Worm (Caenorhabditis elegans) whole organism, young adult: Measurements from ENCODE around the gene C12D5.3.

Experiments
- B0019.2 ChIP-seq: fragments of 200-800 bp; sonication (Bioruptor generic); conservative IDR thresholded peaks from 2 replicates; pipeline ENCODE4 v1.3.6; 2022; ENCODE audit warnings: missing genetic modification reagents, missing genetic modification characterization, missing compliant biosample characterization
- B0035.1 ChIP-seq: sonication (generic microtip); optimal IDR thresholded peaks from 2 replicates; lab custom pipeline; 2016; ENCODE audit warnings: missing genetic modification characterization, mild to moderate bottlenecking, missing compliant biosample characterization, missing genotype, missing genetic modification reagents
- B0261.1 ChIP-seq: sonication (generic microtip); optimal IDR thresholded peaks from 2 replicates; lab custom pipeline; 2016; ENCODE audit warnings: mild to moderate bottlenecking, missing genetic modification characterization, moderate library complexity, missing compliant biosample characterization
- C17E4.6 ChIP-seq: fragments of 200-800 bp; sonication (Bioruptor generic); IDR thresholded peaks from 2 replicates; pipeline ENCODE4 v1.3.6; 2022; ENCODE audit warnings: missing genetic modification reagents, missing genetic modification characterization, missing compliant biosample characterization
- F49E8.2 ChIP-seq: sonication (generic microtip); optimal IDR thresholded peaks from 3 replicates; lab custom pipeline; 2017; ENCODE audit warnings: missing genetic modification characterization, mild to moderate bottlenecking, missing compliant biosample characterization, antibody characterized with exemption, moderate library complexity; ENCODE audit not compliant: insufficient read depth
- F52B5.7 ChIP-seq: sonication (generic microtip); optimal IDR thresholded peaks from 2 replicates; lab custom pipeline; 2016; ENCODE audit warnings: mild to moderate bottlenecking, missing genetic modification characterization, missing compliant biosample characterization
- Y53F4B.3 ChIP-seq: fragments of 200-800 bp; sonication (Bioruptor generic); IDR thresholded peaks from 2 replicates; pipeline ENCODE4 v1.3.6; 2022; ENCODE audit warnings: missing genetic modification reagents, missing genetic modification characterization, missing compliant biosample characterization
- Y53G8AR.9 ChIP-seq: fragments of 200-800 bp; sonication (Bioruptor generic); conservative IDR thresholded peaks from 2 replicates; pipeline ENCODE4 v1.3.6; 2022; ENCODE audit warnings: missing genetic modification reagents, missing genetic modification characterization, missing compliant biosample characterization
- Y67H2A.10 ChIP-seq: fragments of 200-800 bp; sonication (Bioruptor generic); conservative IDR thresholded peaks from 2 replicates; pipeline ENCODE4 v1.3.6; 2022; ENCODE audit warnings: missing genetic modification reagents, missing genetic modification characterization, missing compliant biosample characterization
- akir-1 ChIP-seq: fragments of 200-800 bp; sonication (Bioruptor generic); optimal IDR thresholded peaks from 2 replicates; lab custom pipeline; 2018; ENCODE audit warnings: mild to moderate bottlenecking, missing genetic modification characterization, moderate library complexity, missing compliant biosample characterization
- aptf-2 ChIP-seq: fragments of 200-800 bp; sonication (Bioruptor generic); conservative IDR thresholded peaks from 2 replicates; pipeline ENCODE4 v1.3.6; 2022; ENCODE audit warnings: missing genetic modification reagents, missing genetic modification characterization, missing compliant biosample characterization
- attf-3 ChIP-seq: fragments of 200-800 bp; sonication (Bioruptor generic); conservative IDR thresholded peaks from 2 replicates; pipeline ENCODE4 v1.3.6; 2022; ENCODE audit warnings: missing genetic modification reagents, missing genetic modification characterization, missing compliant biosample characterization
- bed-1 ChIP-seq: fragments of 200-800 bp; sonication (Bioruptor generic); IDR thresholded peaks from 2 replicates; pipeline ENCODE4 v1.3.6; 2022; ENCODE audit warnings: missing genetic modification reagents, missing genetic modification characterization, missing compliant biosample characterization
- bed-2 ChIP-seq: fragments of 200-800 bp; sonication (Bioruptor generic); IDR thresholded peaks from 2 replicates; pipeline ENCODE4 v1.3.6; 2022; ENCODE audit warnings: missing genetic modification reagents, missing genetic modification characterization, missing compliant biosample characterization
- ceh-100 ChIP-seq: fragments of 200-800 bp; sonication (Bioruptor generic); IDR thresholded peaks from 2 replicates; pipeline ENCODE4 v1.3.6; 2022; ENCODE audit warnings: missing genetic modification reagents, missing genetic modification characterization, missing compliant biosample characterization
- ceh-40 ChIP-seq: fragments of 200-800 bp; sonication (Bioruptor generic); IDR thresholded peaks from 2 replicates; pipeline ENCODE4 v1.3.6; 2022; ENCODE audit warnings: missing genetic modification characterization, missing compliant biosample characterization
- ceh-58 ChIP-seq: fragments of 200-800 bp; sonication (Bioruptor generic); IDR thresholded peaks from 2 replicates; pipeline ENCODE4 v1.3.6; 2022; ENCODE audit warnings: missing genetic modification characterization, missing compliant biosample characterization
- die-1 ChIP-seq: sonication (generic microtip); optimal IDR thresholded peaks from 2 replicates; lab custom pipeline; 2016; ENCODE audit warnings: missing genotype, mild to moderate bottlenecking, missing genetic modification characterization, missing compliant biosample characterization
- dox-1 ChIP-seq: fragments of 200-800 bp; sonication (Bioruptor generic); IDR thresholded peaks from 2 replicates; pipeline ENCODE4 v1.3.6; 2022; ENCODE audit warnings: missing genetic modification reagents, missing genetic modification characterization, missing compliant biosample characterization
- ets-4 ChIP-seq: fragments of 200-800 bp; sonication (Bioruptor generic); optimal IDR thresholded peaks from 2 replicates; lab custom pipeline; 2018; ENCODE audit warnings: mild to moderate bottlenecking, missing genetic modification characterization, missing compliant biosample characterization
- gei-17 ChIP-seq: fragments of 200-800 bp; sonication (Bioruptor generic); optimal IDR thresholded peaks from 2 replicates; lab custom pipeline; 2018; ENCODE audit warnings: mild to moderate bottlenecking, missing genetic modification characterization, missing compliant biosample characterization
- hlh-12 ChIP-seq: sonication (generic microtip); optimal IDR thresholded peaks from 2 replicates; lab custom pipeline; 2016; ENCODE audit warnings: missing genetic modification characterization, missing compliant biosample characterization
- hrde-1 ChIP-seq: sonication (generic microtip); optimal IDR thresholded peaks from 2 replicates; lab custom pipeline; 2016; ENCODE audit warnings: missing genetic modification characterization, mild to moderate bottlenecking, missing compliant biosample characterization, moderate library complexity, missing genotype, missing genetic modification reagents, borderline replicate concordance
- let-526 ChIP-seq: fragments of 200-800 bp; sonication (Bioruptor generic); IDR thresholded peaks from 2 replicates; pipeline ENCODE4 v1.3.6; 2022; ENCODE audit warnings: missing genetic modification reagents, missing genetic modification characterization, missing compliant biosample characterization
- lin-40 ChIP-seq: sonication (generic microtip); optimal IDR thresholded peaks from 2 replicates; lab custom pipeline; 2016; ENCODE audit warnings: missing genetic modification characterization, mild to moderate bottlenecking, missing compliant biosample characterization, missing genotype, missing genetic modification reagents
- lsy-27 ChIP-seq: sonication (generic microtip); optimal IDR thresholded peaks from 2 replicates; lab custom pipeline; 2017; ENCODE audit warnings: missing genetic modification characterization, mild to moderate bottlenecking, missing compliant biosample characterization, antibody characterized with exemption, missing genotype, borderline replicate concordance; ENCODE audit not compliant: insufficient read depth
- madf-10 ChIP-seq: sonication (generic microtip); optimal IDR thresholded peaks from 2 replicates; lab custom pipeline; 2016; ENCODE audit warnings: mild to moderate bottlenecking, missing genetic modification characterization, missing compliant biosample characterization
- madf-8 ChIP-seq: fragments of 200-800 bp; sonication (Bioruptor generic); conservative IDR thresholded peaks from 2 replicates; pipeline ENCODE4 v1.3.6; 2022; ENCODE audit warnings: missing genetic modification reagents, missing genetic modification characterization, missing compliant biosample characterization
- mel-28 ChIP-seq: sonication (generic microtip); optimal IDR thresholded peaks from 2 replicates; lab custom pipeline; 2016; ENCODE audit warnings: borderline replicate concordance, mild to moderate bottlenecking, missing genetic modification characterization, missing compliant biosample characterization
- nhr-120 ChIP-seq: fragments of 200-800 bp; sonication (Bioruptor generic); IDR thresholded peaks from 2 replicates; pipeline ENCODE4 v1.3.6; 2022; ENCODE audit warnings: missing genetic modification characterization, missing compliant biosample characterization
- pbrm-1 ChIP-seq: fragments of 200-800 bp; sonication (Bioruptor generic); IDR thresholded peaks from 2 replicates; pipeline ENCODE4 v1.3.6; 2022; ENCODE audit warnings: missing genetic modification reagents, missing genetic modification characterization, missing compliant biosample characterization
- sdz-38 ChIP-seq: sonication (generic microtip); optimal IDR thresholded peaks from 2 replicates; lab custom pipeline; 2016; ENCODE audit warnings: missing genotype, missing genetic modification characterization, missing compliant biosample characterization
- snpc-1.1 ChIP-seq: sonication (generic microtip); optimal IDR thresholded peaks from 2 replicates; lab custom pipeline; 2017; ENCODE audit warnings: missing genetic modification characterization, mild to moderate bottlenecking, missing compliant biosample characterization, antibody characterized with exemption, moderate library complexity, missing genotype, missing genetic modification reagents; ENCODE audit not compliant: insufficient read depth
- sptf-2 ChIP-seq: fragments of 200-800 bp; sonication (Bioruptor generic); optimal IDR thresholded peaks from 2 replicates; lab custom pipeline; 2018; ENCODE audit warnings: mild to moderate bottlenecking, missing genetic modification characterization, missing compliant biosample characterization
- unc-130 ChIP-seq: sonication (generic microtip); optimal IDR thresholded peaks from 2 replicates; lab custom pipeline; 2016; ENCODE audit warnings: missing genetic modification reagents, missing genetic modification characterization, missing compliant biosample characterization
- unc-62 ChIP-seq: fragments of 150-350 bp; optimal IDR thresholded peaks from 2 replicates; lab custom pipeline; 2014; ENCODE audit warnings: missing biosample characterization, missing genetic modification reagents, missing genetic modification characterization
- xnd-1 ChIP-seq: sonication (generic microtip); optimal IDR thresholded peaks from 2 replicates; lab custom pipeline; 2016; ENCODE audit warnings: missing genotype, missing genetic modification reagents, missing genetic modification characterization, missing compliant biosample characterization
- ztf-3 ChIP-seq: fragments of 200-800 bp; sonication (Bioruptor generic); optimal IDR thresholded peaks from 2 replicates; lab custom pipeline; 2018; ENCODE audit warnings: mild to moderate bottlenecking, missing genetic modification characterization, missing compliant biosample characterization
- ztf-6 ChIP-seq: fragments of 200-800 bp; sonication (Bioruptor generic); IDR thresholded peaks from 2 replicates; pipeline ENCODE4 v1.3.6; 2022; ENCODE audit warnings: missing genetic modification reagents, missing genetic modification characterization, missing compliant biosample characterization

Gene C12D5.3

ce11 chrV:7675904-7676303 is at the start of gene C12D5.3:
C12D5.3 (plus strand) TSS chrV:7676204.
- TF ChIP-seq B0261.1 (tag; lab: Kevin White, UChicago) (no peak), dox-1 (no peak), unc-130 (GFP tag; lab: Kevin White, UChicago) (no peak), Y53F4B.3 (no peak)

ce11 chrV:7626550-7626949 is 49.5 kb upstream of the C12D5.3 start, which contains the start of gene F07C4.6:
F07C4.6 (plus strand) TSS chrV:7626850.
- no peak for TF ChIP-seq Y53G8AR.9 (GFP tag; lab: Robert Waterston, UW)
- no peak for TF ChIP-seq unc-62
- TF ChIP-seq ztf-3 (GFP tag; lab: Kevin White, UChicago), result no peak
- TF ChIP-seq sptf-2 (GFP tag; lab: Kevin White, UChicago), result no peak
- TF ChIP-seq F49E8.2 (tag; lab: Kevin White, UChicago), result no peak
- no peak for TF ChIP-seq lin-40 (tag; lab: Kevin White, UChicago)
- no peak for TF ChIP-seq nhr-120
- no peak for TF ChIP-seq ceh-58 (GFP tag; lab: Robert Waterston, UW)
- TF ChIP-seq madf-8 (GFP tag; lab: Robert Waterston, UW), result no peak
- no peak for TF ChIP-seq hlh-12 (tag; lab: Kevin White, UChicago)

ce11 chrV:7629504-7629903 is 46.5 kb upstream of the C12D5.3 start, which contains the start of gene srd-30:
srd-30 (plus strand) TSS chrV:7629804.
- no peak for TF ChIP-seq ceh-100 (GFP tag; lab: Robert Waterston, UW)
- TF ChIP-seq madf-8 (GFP tag; lab: Robert Waterston, UW), result no peak
- no peak for TF ChIP-seq madf-10
- no peak for TF ChIP-seq hrde-1 (tag; lab: Kevin White, UChicago)
- no peak for TF ChIP-seq aptf-2 (GFP tag; lab: Robert Waterston, UW)
- no peak for TF ChIP-seq snpc-1.1 (tag; lab: Kevin White, UChicago)
- no peak for TF ChIP-seq mel-28
- TF ChIP-seq let-526 (GFP tag; lab: Robert Waterston, UW), result no peak
- no peak for TF ChIP-seq attf-3

- no peak for TF ChIP-seq C17E4.6 (GFP tag; lab: Robert Waterston, UW)
Measured at ce11 chrV:7631732-7632131, 44.3 kb upstream of the C12D5.3 start, which contains the start of gene srd-25. srd-25 (plus strand) TSS chrV:7632032.

- no peak for TF ChIP-seq ets-4 (GFP tag; lab: Kevin White, UChicago)
- no peak for TF ChIP-seq lin-40 (tag; lab: Kevin White, UChicago)
- no peak for TF ChIP-seq lsy-27 (tag; lab: Kevin White, UChicago)
Measured at ce11 chrV:7634657-7635056, 41.3 kb upstream of the C12D5.3 start, which contains the start of gene srd-31. srd-31 (minus strand) TSS chrV:7634757.

ce11 chrV:7635469-7635868 is 40.5 kb upstream of the C12D5.3 start, which contains the start of gene srd-29:
srd-29 (plus strand) TSS chrV:7635769.
- TF ChIP-seq B0035.1 (tag; lab: Kevin White, UChicago) (no peak), snpc-1.1 (tag; lab: Kevin White, UChicago) (no peak), xnd-1 (tag; lab: Kevin White, UChicago) (no peak), ztf-6 (GFP tag; lab: Robert Waterston, UW) (no peak), bed-1 (GFP tag; lab: Robert Waterston, UW) (no peak), ceh-40 (GFP tag; lab: Robert Waterston, UW) (no peak), akir-1 (no peak), pbrm-1 (GFP tag; lab: Robert Waterston, UW) (no peak), gei-17 (GFP tag; lab: Kevin White, UChicago) (no peak), Y67H2A.10 (GFP tag; lab: Robert Waterston, UW) (no peak), sdz-38 (tag; lab: Kevin White, UChicago) (no peak), Y53G8AR.9 (GFP tag; lab: Robert Waterston, UW) (no peak), die-1 (no peak), F52B5.7 (tag; lab: Kevin White, UChicago) (no peak), B0019.2 (GFP tag; lab: Robert Waterston, UW) (no peak), bed-2 (GFP tag; lab: Robert Waterston, UW) (no peak)
- TF ChIP-seq, all 124 proteins: peak for 0
